Worm (Caenorhabditis elegans): ENCODE results near the gene ppt-1.

ppt-1 gene

DNA sequence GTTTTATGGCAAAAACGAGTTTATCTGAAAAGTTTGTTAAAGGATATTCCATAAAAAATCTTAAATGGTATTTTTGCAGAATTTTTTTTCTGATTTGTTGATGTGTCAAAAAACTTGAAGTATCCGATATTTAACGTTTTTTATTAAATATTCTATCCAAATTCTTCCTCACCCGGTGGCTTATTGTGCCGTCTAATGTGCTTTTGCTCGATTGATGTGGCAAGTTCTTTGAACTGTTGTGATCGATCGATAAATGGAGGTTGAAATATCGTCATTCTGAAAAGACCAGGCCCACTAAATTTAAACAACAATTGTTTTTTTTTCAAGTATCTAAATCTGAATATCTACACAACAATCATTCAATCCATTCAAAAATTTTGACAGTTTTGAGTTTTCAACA lies 29.0 kb upstream of the ppt-1 start, which contains the start of gene syx-18:
syx-18 (minus strand) TSS at position 276 of the 400 bp plus-strand sequence.
- TF ChIP-seq mab-5 (tag; optimal IDR thresholded peaks at IDR 0.05) = no peak
- TF ChIP-seq nhr-25 (tag; optimal IDR thresholded peaks at IDR 0.05) = peak; percentile 6
- TF ChIP-seq lin-13 (GFP tag; optimal IDR thresholded peaks at IDR 0.05) = peak; percentile 19
- no peak for TF ChIP-seq ztf-11 (tag; optimal IDR thresholded peaks at IDR 0.05)
- TF ChIP-seq ZK546.5 (tag; optimal IDR thresholded peaks at IDR 0.05) = no peak
- TF ChIP-seq sem-4 (tag; optimal IDR thresholded peaks at IDR 0.05) = peak; percentile 25
- no peak for TF ChIP-seq nhr-12 (tag; optimal IDR thresholded peaks at IDR 0.05)
- TF ChIP-seq ztf-4 (tag; optimal IDR thresholded peaks at IDR 0.05) = no peak

DNA sequence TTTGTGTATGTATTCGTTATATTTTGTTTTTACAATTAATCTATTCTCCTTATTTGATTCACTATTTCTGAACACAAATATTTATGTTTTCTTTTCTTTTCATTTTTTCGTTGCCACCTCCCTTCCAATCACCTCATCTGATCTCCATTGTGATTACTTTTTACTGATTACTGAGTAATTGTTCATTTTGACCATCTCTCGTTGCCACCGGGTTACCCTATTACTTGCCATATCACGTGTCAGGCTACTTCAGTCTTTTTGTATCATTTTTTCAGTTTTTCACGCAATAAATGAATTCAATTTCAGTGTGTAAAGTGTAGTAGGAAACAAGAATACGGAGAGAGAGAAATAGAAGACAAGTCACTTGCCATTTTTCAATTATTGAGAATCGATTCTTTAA lies 25.9 kb upstream of the ppt-1 start, which contains the start of gene T10H9.8:
T10H9.8 (plus strand) TSS at position 301 of the 400 bp plus-strand sequence.
- no peak for TF ChIP-seq nhr-6 (tag; optimal IDR thresholded peaks at IDR 0.05)
- no peak for TF ChIP-seq peb-1 (tag; optimal IDR thresholded peaks at IDR 0.05)
- TF ChIP-seq R02D3.7 (tag; optimal IDR thresholded peaks at IDR 0.05) = no peak
- TF ChIP-seq sem-4 (tag; optimal IDR thresholded peaks at IDR 0.05) = no peak
- TF ChIP-seq lin-39 (tag; optimal IDR thresholded peaks at IDR 0.05) = no peak
- no peak for TF ChIP-seq mbf-1 (tag; optimal IDR thresholded peaks at IDR 0.05)
- no peak for TF ChIP-seq aly-2 (tag; optimal IDR thresholded peaks at IDR 0.05)
- TF ChIP-seq mdl-1 (tag; optimal IDR thresholded peaks at IDR 0.05) = no peak
- no peak for TF ChIP-seq unc-62 (GFP tag; optimal IDR thresholded peaks at IDR 0.05)
- no peak for TF ChIP-seq elt-3 (tag; optimal IDR thresholded peaks at IDR 0.05)
- TF ChIP-seq ceh-82 (tag; optimal IDR thresholded peaks at IDR 0.05) = no peak

DNA sequence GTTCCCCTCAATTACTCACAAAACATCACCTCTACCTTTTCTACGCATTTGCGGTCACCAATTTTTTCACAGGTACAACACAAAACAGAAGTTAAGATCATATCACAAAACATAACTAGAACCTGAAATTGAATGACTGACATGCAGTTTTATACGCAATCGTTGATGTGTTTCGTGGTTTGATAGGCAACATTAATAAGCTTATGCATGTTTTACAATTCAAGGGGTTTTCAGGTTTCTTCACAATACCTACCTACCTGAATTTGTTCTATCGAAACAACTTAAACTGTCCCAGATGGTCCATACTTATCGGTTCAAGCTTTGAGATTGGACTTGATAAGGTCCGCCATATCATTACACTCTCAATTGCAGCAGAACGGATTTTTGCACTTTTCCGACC lies 24.4 kb upstream of the ppt-1 start:
- no peak for TF ChIP-seq unc-39 (tag; optimal IDR thresholded peaks at IDR 0.05)
- TF ChIP-seq nhr-21 (tag; optimal IDR thresholded peaks at IDR 0.05) = no peak
- TF ChIP-seq nhr-77 (tag; optimal IDR thresholded peaks at IDR 0.05) = no peak
- TF ChIP-seq ZK546.5 (tag; optimal IDR thresholded peaks at IDR 0.05) = no peak

DNA sequence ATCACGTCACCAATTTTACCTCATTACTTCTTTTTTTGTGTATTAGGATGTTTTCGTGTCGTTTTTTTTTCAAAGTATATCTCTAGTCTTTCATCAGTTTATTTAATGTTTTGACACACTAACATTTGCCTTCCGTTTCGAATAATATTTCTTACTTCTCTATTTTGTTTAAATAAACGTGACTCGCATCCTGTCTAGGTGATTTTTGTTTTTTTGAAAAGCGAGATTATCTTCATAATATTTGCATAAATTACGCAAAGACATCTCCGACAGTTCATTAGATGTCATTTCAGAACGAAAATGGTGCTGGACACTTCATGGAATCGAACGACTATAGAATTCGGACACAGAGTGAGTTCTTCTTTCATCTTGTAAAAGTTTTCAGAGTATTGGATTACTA lies 23.2 kb upstream of the ppt-1 start, which contains the start of gene T10H9.1:
T10H9.1 (plus strand) TSS at position 301 of the 400 bp plus-strand sequence.
- TF ChIP-seq nhr-11 (tag; optimal IDR thresholded peaks at IDR 0.05) (no peak), blmp-1 (tag; optimal IDR thresholded peaks at IDR 0.05; ENCODE audit: insufficient read depth) (no peak), elt-3 (tag; optimal IDR thresholded peaks at IDR 0.05) (no peak), elt-1 (tag; optimal IDR thresholded peaks at IDR 0.05) (no peak), nhr-21 (tag; optimal IDR thresholded peaks at IDR 0.05) (no peak), nhr-237 (tag; optimal IDR thresholded peaks at IDR 0.05) (no peak), C34F6.9 (tag; optimal IDR thresholded peaks at IDR 0.05) (no peak), mdl-1 (tag; optimal IDR thresholded peaks at IDR 0.05) (no peak), crh-2 (tag; optimal IDR thresholded peaks at IDR 0.05) (no peak), nhr-6 (tag; optimal IDR thresholded peaks at IDR 0.05) (no peak)

DNA sequence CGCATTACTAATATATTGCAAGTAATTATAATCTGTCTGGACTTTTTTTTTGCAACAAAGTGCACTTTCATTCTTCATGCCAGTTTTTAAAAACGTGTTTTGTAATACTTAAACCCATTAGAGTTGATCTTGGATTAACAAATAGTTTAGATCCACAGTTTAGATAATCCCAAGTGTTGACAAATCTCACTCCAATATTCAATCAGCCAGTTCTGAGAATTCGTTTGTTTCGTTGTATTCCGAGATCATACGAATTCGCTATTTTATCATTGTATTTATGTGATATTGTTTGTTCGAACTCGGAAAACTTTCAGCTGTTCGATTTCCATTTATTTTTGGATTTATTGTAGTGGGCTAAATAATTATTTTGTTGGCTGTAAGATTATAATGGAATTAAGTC lies 19.7 kb upstream of the ppt-1 start:
- TF ChIP-seq sma-9 (GFP tag; optimal IDR thresholded peaks at IDR 0.05) (peak; percentile 30), sma-9 (tag; optimal IDR thresholded peaks at IDR 0.05) (no peak), lin-11 (tag; optimal IDR thresholded peaks at IDR 0.05) (no peak)

DNA sequence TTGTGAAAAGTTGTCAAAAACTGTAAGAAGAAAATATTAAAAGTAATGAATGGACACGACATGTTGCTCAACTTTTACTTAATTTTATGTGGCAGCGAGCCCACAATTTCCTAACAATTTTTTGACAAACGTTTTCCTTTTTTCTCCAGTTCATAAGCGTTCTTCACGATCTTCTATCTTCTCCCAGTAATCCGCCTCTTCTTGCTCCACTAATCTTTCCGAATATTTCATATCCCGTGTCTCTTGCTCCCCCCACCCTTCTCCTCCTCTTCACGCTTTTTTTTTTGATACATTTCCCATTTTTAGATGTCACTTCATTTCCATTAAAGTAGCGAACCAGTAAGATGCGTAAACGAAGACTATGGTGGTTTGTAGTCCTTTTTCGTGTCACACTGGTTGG lies 6.8 kb upstream of the ppt-1 start, which contains the start of gene scd-2:
scd-2 (plus strand) TSS at position 301 of the 400 bp plus-strand sequence.
- TF ChIP-seq C34F6.9 (tag; optimal IDR thresholded peaks at IDR 0.05) = no peak

DNA sequence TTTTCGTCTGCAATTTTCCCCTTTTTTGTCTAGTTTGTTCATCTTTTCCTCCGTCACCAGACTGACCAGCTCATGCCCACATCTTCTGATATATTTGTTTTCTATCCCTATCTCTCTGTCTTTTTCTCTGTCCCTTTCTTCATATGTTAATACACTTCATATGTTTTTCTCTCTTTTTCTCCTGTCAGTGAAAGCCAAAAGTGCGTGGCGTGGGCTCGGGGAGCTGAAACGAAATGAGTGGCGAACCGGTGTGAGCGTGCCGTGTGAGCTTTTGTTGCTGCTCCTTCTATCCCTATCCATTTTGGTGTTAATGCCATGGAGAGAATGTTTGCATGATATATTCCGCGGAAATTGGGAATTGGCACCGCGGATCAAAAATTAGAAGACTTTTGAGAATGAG lies 5.7 kb upstream of the ppt-1 start:
- TF ChIP-seq sma-3 (GFP tag; optimal IDR thresholded peaks at IDR 0.05) (no peak), unc-55 (GFP tag; optimal IDR thresholded peaks at IDR 0.05) (no peak), snpc-4 (tag; optimal IDR thresholded peaks at IDR 0.05) (no peak), mbf-1 (tag; optimal IDR thresholded peaks at IDR 0.05) (no peak), unc-39 (tag; optimal IDR thresholded peaks at IDR 0.05) (no peak), blmp-1 (tag; optimal IDR thresholded peaks at IDR 0.05; ENCODE audit: insufficient read depth) (no peak), ZK546.5 (tag; optimal IDR thresholded peaks at IDR 0.05) (no peak), skn-1 (tag; optimal IDR thresholded peaks at IDR 0.05) (no peak), nhr-10 (tag; optimal IDR thresholded peaks at IDR 0.05) (no peak), ceh-16 (tag; optimal IDR thresholded peaks at IDR 0.05) (no peak), elt-1 (tag; optimal IDR thresholded peaks at IDR 0.05) (no peak), peb-1 (tag; optimal IDR thresholded peaks at IDR 0.05) (no peak), nhr-11 (tag; optimal IDR thresholded peaks at IDR 0.05) (no peak), C34F6.9 (tag; optimal IDR thresholded peaks at IDR 0.05) (no peak), nhr-6 (tag; optimal IDR thresholded peaks at IDR 0.05) (no peak)

Measured in whole organism, L2 larva.